Fruit fly (Drosophila melanogaster): Measurements from ENCODE around the gene bcn92.

bcn92 gene

DNA sequence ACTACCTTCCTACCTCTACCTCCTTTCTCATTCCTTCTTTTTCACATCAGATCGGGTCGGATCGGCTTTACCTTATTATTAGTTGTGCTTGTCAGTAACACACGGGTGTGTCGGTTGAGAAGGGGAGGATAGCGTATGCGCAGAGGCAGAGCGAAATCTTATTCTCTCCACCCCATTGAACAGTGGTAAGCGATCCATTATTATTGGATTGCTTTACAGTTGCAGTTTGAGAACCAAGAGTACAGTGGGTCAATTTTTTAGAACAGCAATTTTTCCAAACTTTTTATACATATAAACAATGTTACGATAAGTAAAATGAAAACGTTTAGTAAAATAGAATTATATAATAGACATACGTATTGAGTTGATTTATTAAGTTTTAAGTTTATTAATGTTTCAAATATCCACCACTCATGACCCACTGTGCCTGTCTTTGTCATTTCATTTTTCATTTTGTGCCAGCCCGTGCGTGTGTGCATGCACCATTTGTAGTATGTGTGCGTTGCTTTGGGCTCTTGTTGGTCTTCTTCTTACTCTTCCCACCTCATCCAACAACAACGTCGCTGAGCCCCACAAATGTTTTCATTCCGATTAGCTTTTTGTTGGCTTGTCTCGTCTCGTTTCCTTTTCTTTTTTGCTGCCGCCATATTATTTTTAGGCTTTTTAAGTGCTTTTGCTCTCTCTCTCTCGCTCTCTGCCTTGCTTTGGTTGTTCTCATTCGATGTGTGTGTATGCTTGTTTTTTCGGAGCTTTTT is 11.7 kb downstream of the bcn92 start (continued):
- TF ChIP-seq CG9215 (GFP tag; IDR thresholded peaks at IDR 0.05) (peak; percentile 98), CG17912 (GFP tag; optimal IDR thresholded peaks at IDR 0.05) (peak; percentile 97), CG9797 (GFP tag; optimal IDR thresholded peaks at IDR 0.05) (peak; percentile 17), CG12942 (GFP tag; optimal IDR thresholded peaks at IDR 0.05) (peak; percentile 97), Ets97D (GFP tag; optimal IDR thresholded peaks at IDR 0.05) (peak; percentile 46), CG3838 (GFP tag; optimal IDR thresholded peaks at IDR 0.05) (peak; percentile 94), ewg (GFP tag; optimal IDR thresholded peaks at IDR 0.05) (peak; percentile 96), sc (optimal IDR thresholded peaks at IDR 0.05) (no peak), sc (GFP tag; optimal IDR thresholded peaks at IDR 0.05) (peak; percentile 98), bcd (GFP tag; optimal IDR thresholded peaks at IDR 0.05) (peak; percentile 99), PHDP (tag; optimal IDR thresholded peaks at IDR 0.05) (peak; percentile 100), CG10321 (GFP tag; IDR thresholded peaks at IDR 0.05) (peak; percentile 80), Dll (GFP tag; IDR thresholded peaks at IDR 0.05; ENCODE audit: partially characterized antibody) (peak; percentile 48; the same call in 3 of the 4 replicates), CG1603 (tag; optimal IDR thresholded peaks at IDR 0.05) (peak; percentile 94), Dref (GFP tag; IDR thresholded peaks at IDR 0.05) (peak; percentile 42), CG10274 (GFP tag; optimal IDR thresholded peaks at IDR 0.05) (peak; percentile 96), Rx (GFP tag; IDR thresholded peaks at IDR 0.05) (peak; percentile 96), CG4424 (GFP tag; optimal IDR thresholded peaks at IDR 0.05) (peak; percentile 99), CG3407 (GFP tag; optimal IDR thresholded peaks at IDR 0.05) (peak; percentile 98), CG13287 (GFP tag; IDR thresholded peaks at IDR 0.05; ENCODE audit: partially characterized antibody) (peak; percentile 70), CG7556 (GFP tag; optimal IDR thresholded peaks at IDR 0.05) (peak; percentile 99), CG17802 (tag; optimal IDR thresholded peaks at IDR 0.05) (peak; percentile 92), CG8924 (tag; optimal IDR thresholded peaks at IDR 0.05) (peak; percentile 99), CG15696 (tag; optimal IDR thresholded peaks at IDR 0.05) (peak; percentile 99), chm (GFP tag; IDR thresholded peaks at IDR 0.05) (peak; percentile 97), CG12071 (GFP tag; optimal IDR thresholded peaks at IDR 0.05) (peak; percentile 98), zen (tag; optimal IDR thresholded peaks at IDR 0.05) (peak; percentile 99), E2f2 (GFP tag; IDR thresholded peaks at IDR 0.05) (peak; percentile 79), trh (GFP tag; optimal IDR thresholded peaks at IDR 0.05) (peak; percentile 97), tio (GFP tag; optimal IDR thresholded peaks at IDR 0.05) (peak; percentile 99), dysf (GFP tag; IDR thresholded peaks at IDR 0.05) (peak; percentile 99), CG7745 (tag; optimal IDR thresholded peaks at IDR 0.05) (peak; percentile 93), CG9437 (GFP tag; optimal IDR thresholded peaks at IDR 0.05) (peak; percentile 93), vnd (GFP tag; IDR thresholded peaks at IDR 0.05; ENCODE audit: partially characterized antibody) (peak; percentile 80), CG12236 (GFP tag; optimal IDR thresholded peaks at IDR 0.05) (peak; percentile 90), Hr78 (GFP tag; optimal IDR thresholded peaks at IDR 0.05) (peak in 1 of 2 experiments; percentile 67), CoRest (tag; optimal IDR thresholded peaks at IDR 0.05) (peak; percentile 100), Gsc (GFP tag; IDR thresholded peaks at IDR 0.05) (peak; percentile 96), sqz (GFP tag; optimal IDR thresholded peaks at IDR 0.05) (peak; percentile 98), HLH54F (GFP tag; optimal IDR thresholded peaks at IDR 0.05) (peak; percentile 93), shn (GFP tag; optimal IDR thresholded peaks at IDR 0.05) (peak; percentile 85), Max (GFP tag; optimal IDR thresholded peaks at IDR 0.05) (peak; percentile 98), B-H1 (GFP tag; IDR thresholded peaks at IDR 0.05) (peak; percentile 98), crp (GFP tag; optimal IDR thresholded peaks at IDR 0.05) (peak in 1 of 2 experiments; percentile 65), CG10366 (GFP tag; IDR thresholded peaks at IDR 0.05) (peak; percentile 97), fd102C (GFP tag; optimal IDR thresholded peaks at IDR 0.05) (peak; percentile 97), CG12299 (tag; optimal IDR thresholded peaks at IDR 0.05) (peak; percentile 99), nom (GFP tag; optimal IDR thresholded peaks at IDR 0.05) (peak; percentile 98)

All from whole organism, embryonic.